Worm (Caenorhabditis elegans): Measurements from ENCODE around the gene F55G1.15.

ce11 chrIV:7520841-7521240 lies 19.6 kb upstream of the F55G1.15 start:
- TF ChIP-seq snpc-4 (tag; optimal IDR thresholded peaks at IDR 0.05) = no peak
- no peak for TF ChIP-seq lin-13 (tag; optimal IDR thresholded peaks at IDR 0.05)
- TF ChIP-seq ztf-11 (tag; optimal IDR thresholded peaks at IDR 0.05) = no peak
- TF ChIP-seq M03D4.4 (tag; optimal IDR thresholded peaks at IDR 0.05) = no peak

All from whole organism, mixed stage, embryonic.